Worm (Caenorhabditis elegans): ENCODE data around the gene M110.9.

The M110.9 gene

DNA sequence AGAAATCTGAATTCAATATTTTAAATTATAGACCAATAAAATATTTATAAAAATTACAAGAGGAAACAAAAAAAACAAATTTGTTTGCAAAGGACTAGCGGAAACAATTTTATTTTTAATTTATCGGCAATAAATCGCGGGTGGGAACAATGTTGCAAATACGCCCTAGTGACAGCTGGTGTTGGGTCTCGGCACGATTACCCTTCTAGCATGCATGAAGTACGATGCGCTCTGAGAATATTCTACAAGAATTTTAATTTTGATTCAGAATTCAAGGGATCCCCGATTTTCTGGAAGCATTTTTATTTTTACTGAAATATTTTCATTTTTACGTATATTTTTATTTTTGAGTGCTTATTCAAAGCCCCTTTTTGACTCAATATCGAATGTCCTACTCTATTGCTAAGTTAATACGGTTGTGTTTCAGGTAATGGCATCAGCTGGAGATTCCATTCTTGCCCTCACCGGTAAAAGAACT is 46.0 kb upstream of the M110.9 start, which contains the start of the genes mig-5 and cct-1 (continued):
- peak; percentile 93 for TF ChIP-seq ctbp-1 (GFP tag; IDR thresholded peaks at IDR 0.05)
- peak; percentile 53; the same call in 1 of the 2 replicates for TF ChIP-seq ceh-44 (GFP tag; IDR thresholded peaks at IDR 0.05)
- TF ChIP-seq daf-19 (GFP tag; conservative IDR thresholded peaks at IDR 0.05) = no peak
- no peak for TF ChIP-seq dmd-8 (GFP tag; IDR thresholded peaks at IDR 0.05)
- TF ChIP-seq dve-1 (tag; optimal IDR thresholded peaks at IDR 0.05; ENCODE audit: insufficient read depth) = peak; percentile 98
- TF ChIP-seq snpc-4 (tag; optimal IDR thresholded peaks at IDR 0.05) = no peak
- peak; percentile 97 for TF ChIP-seq fkh-10 (GFP tag; optimal IDR thresholded peaks at IDR 0.05)
- no peak for TF ChIP-seq daf-8 (GFP tag; IDR thresholded peaks at IDR 0.05)
- TF ChIP-seq php-3 (GFP tag; IDR thresholded peaks at IDR 0.05) = peak; percentile 96
- peak; percentile 41 for TF ChIP-seq Y5F2A.4 (GFP tag; optimal IDR thresholded peaks at IDR 0.05)
- no peak for TF ChIP-seq R02D3.7 (tag; optimal IDR thresholded peaks at IDR 0.05)
- TF ChIP-seq F44E2.7 (GFP tag; IDR thresholded peaks at IDR 0.05) = no peak
- peak in 1 of 2 experiments; percentile 82 for TF ChIP-seq ZK546.5 (tag; optimal IDR thresholded peaks at IDR 0.05)
- TF ChIP-seq jun-1 (tag; optimal IDR thresholded peaks at IDR 0.05) = peak; percentile 86
- TF ChIP-seq ceh-62 (tag; optimal IDR thresholded peaks at IDR 0.05) = no peak
- TF ChIP-seq tra-1 (GFP tag; IDR thresholded peaks at IDR 0.05) = peak; percentile 91
- peak; percentile 99 for TF ChIP-seq mep-1 (tag; optimal IDR thresholded peaks at IDR 0.05)
- peak; percentile 57; the same call in 1 of the 2 replicates for TF ChIP-seq mxl-2 (GFP tag; conservative IDR thresholded peaks at IDR 0.05)
- no peak for TF ChIP-seq tag-97 (GFP tag; IDR thresholded peaks at IDR 0.05)
- TF ChIP-seq madf-9 (GFP tag; conservative IDR thresholded peaks at IDR 0.05) = no peak
- TF ChIP-seq ama-1 (optimal IDR thresholded peaks at IDR 0.05) = no peak
- TF ChIP-seq lin-15B (tag; optimal IDR thresholded peaks at IDR 0.05) = peak; percentile 90
- no peak for TF ChIP-seq ZK337.2 (GFP tag; IDR thresholded peaks at IDR 0.05)

DNA sequence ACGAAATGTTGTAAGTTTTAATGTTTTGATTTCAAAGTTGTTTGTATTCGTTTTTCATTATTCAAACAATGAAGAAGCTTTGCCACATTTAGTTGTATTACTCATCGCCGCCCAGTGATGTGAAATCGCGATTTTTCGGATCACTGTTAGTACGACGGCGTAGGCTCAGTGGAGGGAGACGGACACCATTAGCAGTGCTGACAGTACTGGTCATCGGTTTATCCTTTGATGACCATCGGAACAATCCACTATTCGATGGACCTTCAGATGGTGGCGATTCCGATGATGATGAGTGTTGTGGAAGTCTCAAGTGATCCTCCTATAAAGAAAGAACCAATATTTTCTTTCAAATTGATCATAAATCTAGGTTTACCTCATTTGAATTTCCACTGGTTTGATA is 43.6 kb upstream of the M110.9 start:
- no peak for TF ChIP-seq unc-39 (tag; optimal IDR thresholded peaks at IDR 0.05)
- TF ChIP-seq mxl-3 (GFP tag; optimal IDR thresholded peaks at IDR 0.05) = no peak
- TF ChIP-seq ctbp-1 (GFP tag; IDR thresholded peaks at IDR 0.05) = peak; percentile 26; the same call in 1 of the 2 replicates
- peak; percentile 29 for TF ChIP-seq nhr-111 (GFP tag; optimal IDR thresholded peaks at IDR 0.05)
- no peak for TF ChIP-seq hlh-30 (tag; optimal IDR thresholded peaks at IDR 0.05; ENCODE audit: insufficient read depth)
- TF ChIP-seq F44E2.7 (GFP tag; IDR thresholded peaks at IDR 0.05) = no peak
- no peak; the same call in 1 of the 2 replicates for TF ChIP-seq snpc-1.2 (GFP tag; IDR thresholded peaks at IDR 0.05)
- TF ChIP-seq lin-1 (GFP tag; IDR thresholded peaks at IDR 0.05) = 0 out of 2 replicates have a peak, but pooled peaks have one; percentile 9
- no peak for TF ChIP-seq lim-7 (GFP tag; IDR thresholded peaks at IDR 0.05)
- TF ChIP-seq ceh-32 (tag; optimal IDR thresholded peaks at IDR 0.05; ENCODE audit: poor library complexity) = no peak
- peak; percentile 6 for TF ChIP-seq F49E8.2 (tag; optimal IDR thresholded peaks at IDR 0.05; ENCODE audit: borderline replicate concordance)
- peak; percentile 54; the same call in 1 of the 2 replicates for TF ChIP-seq lin-38 (GFP tag; IDR thresholded peaks at IDR 0.05)
- no peak for TF ChIP-seq T20F7.1 (GFP tag; optimal IDR thresholded peaks at IDR 0.05)
- no peak for TF ChIP-seq ceh-44 (GFP tag; IDR thresholded peaks at IDR 0.05)
- TF ChIP-seq saeg-2 (GFP tag; IDR thresholded peaks at IDR 0.05) = no peak
- TF ChIP-seq mdl-1 (tag; optimal IDR thresholded peaks at IDR 0.05) = no peak
- no peak for TF ChIP-seq unc-130 (GFP tag; optimal IDR thresholded peaks at IDR 0.05)
- no peak for TF ChIP-seq aly-2 (tag; optimal IDR thresholded peaks at IDR 0.05)
- TF ChIP-seq mep-1 (tag; optimal IDR thresholded peaks at IDR 0.05) = no peak
- TF ChIP-seq nhr-102 (tag; optimal IDR thresholded peaks at IDR 0.05) = no peak

DNA sequence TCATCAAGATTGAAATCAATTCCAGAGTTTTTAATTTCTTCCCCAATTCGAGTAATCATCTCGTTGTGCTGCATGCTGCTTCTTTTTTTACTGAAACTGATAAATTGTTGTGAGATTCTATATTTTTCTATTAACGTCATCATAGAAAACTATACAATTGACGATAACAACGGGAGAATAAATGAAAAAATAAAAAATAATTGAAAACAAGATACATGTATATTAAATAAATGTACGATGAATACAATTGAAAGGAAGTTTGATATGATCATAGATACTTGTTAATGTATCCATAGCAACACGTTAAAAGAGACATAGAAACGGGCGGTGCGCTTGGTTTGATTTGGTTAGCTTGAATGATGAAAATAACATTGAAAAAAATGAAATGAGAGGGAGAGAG is 40.6 kb upstream of the M110.9 start, which contains the start of gene T05C12.8:
T05C12.8 (minus strand) TSS at position 101 of the 400 bp plus-strand sequence.
- TF ChIP-seq ztf-7 (tag; optimal IDR thresholded peaks at IDR 0.05) (no peak), F10B5.3 (tag; optimal IDR thresholded peaks at IDR 0.05) (no peak), Y75B8A.6 (GFP tag; IDR thresholded peaks at IDR 0.05) (no peak), ZK337.2 (GFP tag; IDR thresholded peaks at IDR 0.05) (no peak), unc-130 (GFP tag; optimal IDR thresholded peaks at IDR 0.05) (no peak), nhr-10 (tag; optimal IDR thresholded peaks at IDR 0.05) (no peak), ceh-82 (tag; optimal IDR thresholded peaks at IDR 0.05) (no peak), zip-11 (GFP tag; IDR thresholded peaks at IDR 0.05) (no peak), mes-2 (tag; optimal IDR thresholded peaks at IDR 0.05; ENCODE audit: poor library complexity, severe bottlenecking) (no peak), dpl-1 (GFP tag; optimal IDR thresholded peaks at IDR 0.05) (no peak), nhr-41 (GFP tag; IDR thresholded peaks at IDR 0.05) (no peak), nhr-76 (tag; optimal IDR thresholded peaks at IDR 0.05) (no peak), lir-3 (tag; optimal IDR thresholded peaks at IDR 0.05) (no peak), tra-1 (GFP tag; IDR thresholded peaks at IDR 0.05) (no peak)

Data from whole organism, L4 larva.